Fruit fly (Drosophila melanogaster): ENCODE measurements around the gene heca.

- TF ChIP-seq ttk (optimal IDR thresholded peaks at IDR 0.05) (no peak), psq (optimal IDR thresholded peaks at IDR 0.05) (no peak), h (optimal IDR thresholded peaks at IDR 0.05) (no peak), Sin3A (optimal IDR thresholded peaks at IDR 0.05) (no peak), Myc (optimal IDR thresholded peaks at IDR 0.05) (no peak), insv (optimal IDR thresholded peaks at IDR 0.05) (no peak)
Observed at dm6 chr3R:30249283-30249682, 28.4 kb upstream of the heca start, which contains the start of gene CG34299.

Measured in Kc167 (cell line).